Fruit fly (Drosophila melanogaster) whole organism, embryonic: ENCODE data around the gene CG6163.

ENCODE experiments used
- CG10431 ChIP-seq: fragments of 200-800 bp; sonication (Bioruptor generic); optimal IDR thresholded peaks from 3 replicates; lab custom pipeline; 2018; ENCODE audit warnings: missing biosample characterization, mild to moderate bottlenecking, missing genetic modification characterization
- CG11398 ChIP-seq: fragments of 200-800 bp; sonication (Bioruptor generic); optimal IDR thresholded peaks from 2 replicates; lab custom pipeline; 2016; ENCODE audit warnings: missing biosample characterization, missing genetic modification characterization
- CG11456 ChIP-seq: fragments of 200-800 bp; sonication (Bioruptor generic); IDR thresholded peaks from 3 replicates; pipeline ENCODE4 v1.3.6; 2022; ENCODE audit warnings: missing biosample characterization, missing genetic modification characterization
- CG11504 ChIP-seq: fragments of 200-800 bp; sonication (Bioruptor generic); optimal IDR thresholded peaks from 3 replicates; lab custom pipeline; 2019; ENCODE audit warnings: missing biosample characterization, mild to moderate bottlenecking, missing genetic modification characterization, moderate library complexity
- CG11696 ChIP-seq: fragments of 200-800 bp; sonication (Bioruptor generic); IDR thresholded peaks from 2 replicates; pipeline ENCODE4 v1.3.6; 2022; ENCODE audit warnings: missing biosample characterization, missing genetic modification characterization
- CG12391 ChIP-seq: fragments of 200-800 bp; sonication (Bioruptor generic); optimal IDR thresholded peaks from 3 replicates; lab custom pipeline; 2018; ENCODE audit warnings: missing biosample characterization, mild to moderate bottlenecking, missing genetic modification characterization, moderate library complexity
- CG13287 ChIP-seq: fragments of 200-800 bp; sonication (Bioruptor generic); IDR thresholded peaks from 2 replicates; pipeline ENCODE4 v1.3.6; 2022; ENCODE audit warnings: missing biosample characterization, missing genetic modification characterization; ENCODE audit not compliant: partially characterized antibody
- CG17361 ChIP-seq: fragments of 200-800 bp; sonication (Bioruptor generic); IDR thresholded peaks from 3 replicates; pipeline ENCODE4 v1.3.6; 2022; ENCODE audit warnings: missing biosample characterization, missing genetic modification characterization
- CG18619 ChIP-seq: fragments of 200-800 bp; sonication (Bioruptor generic); optimal IDR thresholded peaks from 3 replicates; lab custom pipeline; 2017; ENCODE audit warnings: missing biosample characterization, mild to moderate bottlenecking, missing genetic modification characterization
- CG2202 ChIP-seq: fragments of 200-800 bp; sonication (Bioruptor generic); optimal IDR thresholded peaks from 2 replicates; lab custom pipeline; 2018; ENCODE audit warnings: missing biosample characterization, mild to moderate bottlenecking, missing genetic modification characterization
- CG30020 ChIP-seq: fragments of 200-800 bp; optimal IDR thresholded peaks from 2 replicates; lab custom pipeline; 2019; ENCODE audit warnings: missing biosample characterization, mild to moderate bottlenecking, missing genetic modification characterization, moderate library complexity
- CG30431 ChIP-seq: fragments of 200-800 bp; sonication (Bioruptor generic); optimal IDR thresholded peaks from 2 replicates; lab custom pipeline; 2017; ENCODE audit warnings: missing biosample characterization, missing genetic modification characterization
- CG4328 ChIP-seq: fragments of 200-800 bp; sonication (Bioruptor generic); optimal IDR thresholded peaks from 3 replicates; lab custom pipeline; 2017; ENCODE audit warnings: missing biosample characterization, missing genetic modification reagents, missing genetic modification characterization
- CG4424 ChIP-seq: fragments of 200-800 bp; sonication (Bioruptor generic); optimal IDR thresholded peaks from 3 replicates; lab custom pipeline; 2016; ENCODE audit warnings: missing biosample characterization, missing genetic modification characterization
- CG8388 ChIP-seq: fragments of 200-800 bp; sonication (Bioruptor generic); optimal IDR thresholded peaks from 2 replicates; lab custom pipeline; 2019; ENCODE audit warnings: missing biosample characterization, mild to moderate bottlenecking, missing genetic modification characterization, moderate library complexity
- CG9932 ChIP-seq: fragments of 200-800 bp; sonication (Bioruptor generic); IDR thresholded peaks from 2 replicates; pipeline ENCODE4 v1.3.6; 2022; ENCODE audit warnings: missing biosample characterization, missing genetic modification characterization
- Fer1 ChIP-seq: fragments of 200-800 bp; sonication (Bioruptor generic); optimal IDR thresholded peaks from 2 replicates; lab custom pipeline; 2017; ENCODE audit warnings: missing biosample characterization, mild to moderate bottlenecking, missing genetic modification characterization
- HLH54F ChIP-seq: fragments of 200-800 bp; sonication (Bioruptor generic); optimal IDR thresholded peaks from 3 replicates; lab custom pipeline; 2016; ENCODE audit warnings: missing biosample characterization, missing genetic modification characterization
- HLHmδ ChIP-seq: fragments of 200-800 bp; sonication (Bioruptor generic); optimal IDR thresholded peaks from 2 replicates; lab custom pipeline; 2018; ENCODE audit warnings: missing biosample characterization, mild to moderate bottlenecking, missing genetic modification characterization, moderate library complexity
- Kr ChIP-seq: fragments of 200-800 bp; sonication (Bioruptor generic); optimal IDR thresholded peaks from 2 replicates; lab custom pipeline; 2017; ENCODE audit warnings: missing biosample characterization, mild to moderate bottlenecking, missing genetic modification characterization
- MESR4 ChIP-seq: fragments of 200-800 bp; sonication (Bioruptor generic); optimal IDR thresholded peaks from 2 replicates; lab custom pipeline; 2018; ENCODE audit warnings: missing biosample characterization, mild to moderate bottlenecking, missing genetic modification characterization, moderate library complexity
- Neu2 ChIP-seq: fragments of 200-800 bp; sonication (Bioruptor generic); optimal IDR thresholded peaks from 3 replicates; lab custom pipeline; 2016; ENCODE audit warnings: missing biosample characterization, missing genetic modification characterization, borderline replicate concordance
- Nf-YA ChIP-seq: fragments of 200-800 bp; sonication (Bioruptor generic); IDR thresholded peaks from 2 replicates; pipeline ENCODE4 v1.3.6; 2022; ENCODE audit warnings: missing biosample characterization, missing genetic modification characterization
- Nf-YB ChIP-seq: fragments of 200-800 bp; sonication (Bioruptor generic); optimal IDR thresholded peaks from 3 replicates; lab custom pipeline; 2019; ENCODE audit warnings: missing biosample characterization, mild to moderate bottlenecking, missing genetic modification characterization, moderate library complexity
- Nf-YC ChIP-seq: fragments of 200-800 bp; optimal IDR thresholded peaks from 3 replicates; lab custom pipeline; 2019; ENCODE audit warnings: missing biosample characterization, mild to moderate bottlenecking, missing genetic modification characterization, moderate library complexity
- Six4 ChIP-seq: fragments of 200-800 bp; sonication (Bioruptor generic); optimal IDR thresholded peaks from 2 replicates; lab custom pipeline; 2016; ENCODE audit warnings: missing biosample characterization, missing genetic modification characterization
- Ssrp ChIP-seq: fragments of 200-800 bp; sonication (Bioruptor generic); optimal IDR thresholded peaks from 2 replicates; lab custom pipeline; 2018; ENCODE audit warnings: missing biosample characterization, mild to moderate bottlenecking, missing genetic modification characterization, moderate library complexity
- Xbp1 ChIP-seq: fragments of 200-800 bp; sonication (Bioruptor generic); optimal IDR thresholded peaks from 3 replicates; lab custom pipeline; 2016; ENCODE audit warnings: missing biosample characterization, mild to moderate bottlenecking, missing genetic modification characterization
- aop ChIP-seq: fragments of 200-800 bp; sonication (Bioruptor generic); IDR thresholded peaks from 2 replicates; pipeline ENCODE4 v1.3.6; 2022; ENCODE audit warnings: missing biosample characterization, missing genetic modification characterization
- bsh ChIP-seq, 2 experiments: fragments of 200-800 bp; sonication (Bioruptor generic); optimal IDR thresholded peaks; 2 replicates each; lab custom pipeline; 2017 to 2018; ENCODE audit warnings: mild to moderate bottlenecking in 2 of 2, missing biosample characterization in 2 of 2, missing genetic modification characterization in 2 of 2, moderate library complexity in 1 of 2
- cad ChIP-seq: fragments of >200 bp; optimal IDR thresholded peaks from 2 replicates; lab custom pipeline; 2017; ENCODE audit warnings: missing biosample characterization, missing genetic modification characterization
- cg ChIP-seq: fragments of 200-800 bp; sonication (Bioruptor generic); optimal IDR thresholded peaks from 3 replicates; lab custom pipeline; 2019; ENCODE audit warnings: missing biosample characterization, mild to moderate bottlenecking, missing genetic modification characterization, moderate library complexity
- chinmo ChIP-seq: fragments of 200-800 bp; sonication (Bioruptor generic); IDR thresholded peaks from 4 replicates; pipeline ENCODE4 v1.3.6; 2022; ENCODE audit warnings: missing biosample characterization, missing genetic modification characterization; ENCODE audit not compliant: partially characterized antibody
- chm ChIP-seq: fragments of 200-800 bp; sonication (Bioruptor generic); IDR thresholded peaks from 2 replicates; pipeline ENCODE4 v1.3.6; 2022; ENCODE audit warnings: missing biosample characterization, missing genetic modification characterization
- corto ChIP-seq: fragments of 200-800 bp; sonication (Bioruptor generic); optimal IDR thresholded peaks from 2 replicates; lab custom pipeline; 2016; ENCODE audit warnings: missing biosample characterization, mild to moderate bottlenecking, missing genetic modification characterization, moderate library complexity
- dimm ChIP-seq: fragments of 200-800 bp; sonication (Bioruptor generic); IDR thresholded peaks from 2 replicates; pipeline ENCODE4 v1.3.6; 2022; ENCODE audit warnings: missing biosample characterization, missing genetic modification characterization
- dmrt11E ChIP-seq: fragments of 200-800 bp; sonication (Bioruptor generic); optimal IDR thresholded peaks from 3 replicates; lab custom pipeline; 2018; ENCODE audit warnings: missing biosample characterization, mild to moderate bottlenecking, missing genetic modification characterization, moderate library complexity
- gcm ChIP-seq: fragments of 200-800 bp; sonication (Bioruptor generic); optimal IDR thresholded peaks from 2 replicates; lab custom pipeline; 2019; ENCODE audit warnings: missing biosample characterization, mild to moderate bottlenecking, missing genetic modification characterization, moderate library complexity
- gsb ChIP-seq: fragments of 200-800 bp; sonication (Bioruptor generic); IDR thresholded peaks from 2 replicates; pipeline ENCODE4 v1.3.6; 2022; ENCODE audit warnings: missing biosample characterization, missing genetic modification characterization
- hth ChIP-seq: fragments of >200 bp; optimal IDR thresholded peaks from 2 replicates; lab custom pipeline; 2017; ENCODE audit warnings: inconsistent platforms
- insv ChIP-seq, 2 experiments: fragments of 200-800 bp; sonication (Bioruptor generic); optimal IDR thresholded peaks; 3 replicates each; lab custom pipeline; 2016 to 2018; ENCODE audit warnings: missing biosample characterization in 2 of 2, missing genetic modification characterization in 2 of 2
- jing ChIP-seq: fragments of 200-800 bp; sonication (Bioruptor generic); optimal IDR thresholded peaks from 2 replicates; lab custom pipeline; 2018; ENCODE audit warnings: missing biosample characterization, mild to moderate bottlenecking, missing genetic modification characterization
- lbe ChIP-seq: fragments of 200-800 bp; sonication (Bioruptor generic); optimal IDR thresholded peaks from 2 replicates; lab custom pipeline; 2016; ENCODE audit warnings: missing biosample characterization, mild to moderate bottlenecking, missing genetic modification characterization
- luna ChIP-seq: fragments of 200-800 bp; sonication (Bioruptor generic); optimal IDR thresholded peaks from 2 replicates; lab custom pipeline; 2016; ENCODE audit warnings: missing biosample characterization, missing genetic modification characterization
- nerfin-2 ChIP-seq: fragments of 200-800 bp; sonication (Bioruptor generic); IDR thresholded peaks from 2 replicates; pipeline ENCODE4 v1.3.6; 2022; ENCODE audit warnings: missing biosample characterization, missing genetic modification characterization; ENCODE audit not compliant: partially characterized antibody
- prd ChIP-seq, 3 experiments: fragments of >200 bp in 2 of 3; fragments of 200-800 bp in 1 of 3; sonication (Bioruptor generic) in 1 of 3; optimal IDR thresholded peaks in 2 of 3; IDR thresholded peaks in 1 of 3; 2 replicates in 2 of 3; 3 replicates in 1 of 3; pipeline versions ENCODE4 v1.3.6 to Lab custom; 2017 to 2022; ENCODE audit warnings: missing biosample characterization in 1 of 3, missing genetic modification characterization in 1 of 3
- sens ChIP-seq: fragments of 200-800 bp; sonication (Bioruptor generic); peaks from one replicate; lab custom pipeline; 2016; ENCODE audit warnings: missing biosample characterization, missing genetic modification characterization
- z ChIP-seq: fragments of 200-800 bp; sonication (Bioruptor generic); IDR thresholded peaks from 3 replicates; pipeline ENCODE4 v1.3.6; 2022; ENCODE audit warnings: missing biosample characterization, missing genetic modification characterization

CG6163 gene

dm6 chr3L:11369778-11370684 is 5.3 kb upstream of the CG6163 start (continued):
- no peak for TF ChIP-seq HLHmδ (GFP tag; lab: Kevin White, UChicago)
- peak; percentile 34 for TF ChIP-seq lbe (GFP tag; lab: Kevin White, UChicago)
- TF ChIP-seq CG30431: peak; percentile 1
- TF ChIP-seq HLH54F (GFP tag; lab: Kevin White, UChicago): no peak
- TF ChIP-seq CG17361 (GFP tag; lab: Robert Waterston, UW): peak; percentile 68
- no peak for TF ChIP-seq dimm (GFP tag; lab: Robert Waterston, UW)
- TF ChIP-seq Nf-YA (GFP tag; lab: Robert Waterston, UW): no peak
- no peak for TF ChIP-seq Six4
- TF ChIP-seq CG18619 (GFP tag; lab: Kevin White, UChicago): no peak
- TF ChIP-seq aop: no peak
- no peak for TF ChIP-seq CG11398 (GFP tag; lab: Kevin White, UChicago)
- no peak for TF ChIP-seq luna
- peak; percentile 12 for TF ChIP-seq Fer1 (GFP tag; lab: Kevin White, UChicago)
- peak; percentile 67 for TF ChIP-seq CG11504
- no peak for TF ChIP-seq hth (lab: Kevin White, UChicago)
- no peak for TF ChIP-seq prd (optimal IDR thresholded peaks at IDR 0.05; lab: Kevin White, UChicago)
- peak; percentile 26; the same call in 1 of the 3 replicates for TF ChIP-seq prd (GFP tag; IDR thresholded peaks at IDR 0.05; lab: Robert Waterston, UW)
- no peak for TF ChIP-seq CG30020 (tag; lab: Kevin White, UChicago)
- TF ChIP-seq Ssrp: peak; percentile 5
- no peak for TF ChIP-seq Nf-YC (tag; lab: Kevin White, UChicago)
- TF ChIP-seq bsh (GFP tag; optimal IDR thresholded peaks at IDR 0.05; lab: Kevin White, UChicago): peak; percentile 27 to 31
- TF ChIP-seq Kr (GFP tag; lab: Kevin White, UChicago): no peak
- TF ChIP-seq chinmo (GFP tag; lab: Robert Waterston, UW): no peak
- TF ChIP-seq CG12391 (tag; lab: Kevin White, UChicago): peak; percentile 20
- peak; percentile 60 for TF ChIP-seq CG4424
- TF ChIP-seq Nf-YB (GFP tag; lab: Kevin White, UChicago): no peak
- TF ChIP-seq cad (GFP tag; lab: Kevin White, UChicago): no peak
- no peak for TF ChIP-seq CG13287
- no peak for TF ChIP-seq insv (GFP tag; optimal IDR thresholded peaks at IDR 0.05; lab: Kevin White, UChicago)
- TF ChIP-seq CG4328 (GFP tag; lab: Kevin White, UChicago): peak; percentile 23
- peak; percentile 34 for TF ChIP-seq CG8388 (GFP tag; lab: Kevin White, UChicago)
- peak; percentile 89 for TF ChIP-seq CG11696
- 0 out of 3 replicates have a peak, but pooled peaks have one; percentile 39 for TF ChIP-seq CG11456 (GFP tag; lab: Robert Waterston, UW)
- TF ChIP-seq gcm: peak; percentile 56
- no peak for TF ChIP-seq Neu2 (GFP tag; lab: Kevin White, UChicago)
- no peak for TF ChIP-seq CG2202 (tag; lab: Kevin White, UChicago)
- TF ChIP-seq jing (GFP tag; lab: Kevin White, UChicago): no peak
- TF ChIP-seq gsb: no peak
- no peak for TF ChIP-seq MESR4 (GFP tag; lab: Kevin White, UChicago)
- no peak for TF ChIP-seq CG10431
- TF ChIP-seq z: no peak; the same call in 2 of the 3 replicates
- no peak for TF ChIP-seq Xbp1 (GFP tag; lab: Kevin White, UChicago)
- TF ChIP-seq sens (GFP tag; lab: Kevin White, UChicago): no peak
- peak; percentile 88 for TF ChIP-seq corto (GFP tag; lab: Kevin White, UChicago)
- TF ChIP-seq chm (GFP tag; lab: Robert Waterston, UW): 0 out of 2 replicates have a peak, but pooled peaks have one; percentile 27
- TF ChIP-seq CG9932 (GFP tag; lab: Robert Waterston, UW): peak; percentile 25; the same call in 1 of the 2 replicates
- TF ChIP-seq cg (GFP tag; lab: Kevin White, UChicago): peak; percentile 32
- peak; percentile 26 for TF ChIP-seq dmrt11E (tag; lab: Kevin White, UChicago)
- no peak for TF ChIP-seq nerfin-2 (GFP tag; lab: Robert Waterston, UW)
